Worm (Caenorhabditis elegans): Measurements from ENCODE around the gene R09H10.6.

The R09H10.6 gene

DNA sequence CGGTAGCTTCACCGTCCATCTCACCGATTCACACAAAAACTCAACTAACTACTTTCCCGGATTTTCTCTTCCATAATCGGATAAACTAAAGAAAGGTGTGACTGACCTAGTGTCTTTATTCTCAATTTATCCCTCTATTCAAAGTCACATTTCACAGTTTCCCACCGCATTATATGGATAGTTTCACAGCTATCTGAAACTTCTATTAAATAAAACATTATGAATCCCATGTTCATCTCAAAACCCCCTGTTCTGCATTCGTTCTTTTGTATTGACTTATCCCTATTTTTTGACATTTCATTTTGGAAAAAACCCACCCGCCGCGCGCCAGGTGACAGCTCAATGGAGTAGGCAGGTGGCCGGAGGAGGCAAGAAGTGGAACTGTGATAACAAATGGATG, 40.6 kb upstream of the R09H10.6 start:
- TF ChIP-seq B0035.1 (tag; optimal IDR thresholded peaks at IDR 0.05) (no peak), attf-6 (GFP tag; IDR thresholded peaks at IDR 0.05) (no peak)

- TF ChIP-seq Y79H2A.3 (GFP tag; conservative IDR thresholded peaks at IDR 0.05) (no peak), ztf-3 (GFP tag; optimal IDR thresholded peaks at IDR 0.05) (no peak), lag-1 (GFP tag; IDR thresholded peaks at IDR 0.05) (no peak), lin-26 (GFP tag; IDR thresholded peaks at IDR 0.05) (no peak), ztf-25 (GFP tag; IDR thresholded peaks at IDR 0.05) (no peak), C17E4.6 (GFP tag; IDR thresholded peaks at IDR 0.05) (no peak), him-1 (tag; optimal IDR thresholded peaks at IDR 0.05) (no peak), snpc-1.3 (tag; optimal IDR thresholded peaks at IDR 0.05; ENCODE audit: insufficient read depth) (no peak), egl-44 (GFP tag; IDR thresholded peaks at IDR 0.05) (no peak), nhr-120 (GFP tag; IDR thresholded peaks at IDR 0.05) (no peak), atf-7 (tag; optimal IDR thresholded peaks at IDR 0.05) (no peak), attf-6 (GFP tag; IDR thresholded peaks at IDR 0.05) (no peak), ceh-40 (GFP tag; IDR thresholded peaks at IDR 0.05) (no peak), ets-4 (GFP tag; optimal IDR thresholded peaks at IDR 0.05) (no peak), nhr-80 (tag; optimal IDR thresholded peaks at IDR 0.05) (no peak)
Observed at ce11 chrIV:10570065-10570464, 38.3 kb upstream of the R09H10.6 start.

DNA sequence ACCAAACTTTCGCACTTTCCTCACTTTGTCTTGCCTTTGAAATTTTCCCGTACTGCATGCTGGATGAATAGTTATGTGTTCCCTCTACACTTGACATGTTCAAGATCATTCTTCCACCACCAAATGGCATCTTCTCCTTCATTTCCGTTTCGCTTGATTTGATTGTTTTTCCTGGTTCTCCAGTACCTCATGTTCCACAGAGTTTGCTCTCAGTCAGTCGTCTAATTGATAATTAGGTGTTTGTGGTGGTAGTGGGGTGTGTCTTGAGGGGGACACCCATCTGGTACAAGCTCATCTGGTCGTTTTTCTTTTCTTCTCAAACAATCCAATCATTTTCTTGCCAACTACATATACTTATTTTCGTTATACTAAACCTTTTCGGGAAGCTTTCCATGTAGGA, 37.4 kb upstream of the R09H10.6 start:
- TF ChIP-seq hmg-1.2 (GFP tag; IDR thresholded peaks at IDR 0.05) (no peak), madf-3 (GFP tag; IDR thresholded peaks at IDR 0.05) (no peak), die-1 (tag; optimal IDR thresholded peaks at IDR 0.05) (no peak), ceh-100 (GFP tag; IDR thresholded peaks at IDR 0.05) (no peak), dox-1 (GFP tag; IDR thresholded peaks at IDR 0.05) (no peak), F33H1.4 (GFP tag; IDR thresholded peaks at IDR 0.05) (no peak), K12H6.12 (tag; optimal IDR thresholded peaks at IDR 0.05) (no peak), ceh-79 (tag; optimal IDR thresholded peaks at IDR 0.05) (no peak), hmg-20 (GFP tag; IDR thresholded peaks at IDR 0.05) (no peak), madf-6 (GFP tag; IDR thresholded peaks at IDR 0.05) (no peak)

- TF ChIP-seq attf-3 (GFP tag; conservative IDR thresholded peaks at IDR 0.05) (no peak), madf-8 (GFP tag; conservative IDR thresholded peaks at IDR 0.05) (no peak), Y53G8AR.9 (GFP tag; conservative IDR thresholded peaks at IDR 0.05) (no peak), hmg-1.2 (GFP tag; IDR thresholded peaks at IDR 0.05) (no peak), Y95B8A.8 (GFP tag; IDR thresholded peaks at IDR 0.05) (no peak), lir-1 (GFP tag; conservative IDR thresholded peaks at IDR 0.05) (no peak)
Observed at ce11 chrIV:10573471-10573870, 34.9 kb upstream of the R09H10.6 start.

DNA sequence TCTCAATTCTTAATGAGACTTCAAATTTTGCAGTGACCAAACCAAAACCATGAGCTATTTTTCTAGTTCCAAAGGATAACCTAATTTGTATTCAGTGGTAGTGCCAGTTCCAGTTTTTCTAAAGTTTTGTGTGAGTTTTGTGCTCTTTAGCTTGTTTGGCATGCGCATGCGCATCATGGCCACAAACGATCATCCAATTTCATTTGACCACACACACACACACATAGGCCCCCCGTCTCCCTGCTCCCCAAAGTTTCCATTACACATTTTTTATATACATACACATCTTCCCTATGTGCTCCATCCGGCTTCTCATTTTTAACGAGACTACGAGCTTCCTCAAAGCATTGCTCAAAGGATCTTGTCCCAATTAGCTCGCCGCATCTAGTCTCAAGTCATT, 33.9 kb upstream of the R09H10.6 start:
- TF ChIP-seq hmg-20 (GFP tag; IDR thresholded peaks at IDR 0.05) (no peak), unc-130 (GFP tag; optimal IDR thresholded peaks at IDR 0.05) (no peak), dpff-1 (tag; optimal IDR thresholded peaks at IDR 0.05) (no peak)

DNA sequence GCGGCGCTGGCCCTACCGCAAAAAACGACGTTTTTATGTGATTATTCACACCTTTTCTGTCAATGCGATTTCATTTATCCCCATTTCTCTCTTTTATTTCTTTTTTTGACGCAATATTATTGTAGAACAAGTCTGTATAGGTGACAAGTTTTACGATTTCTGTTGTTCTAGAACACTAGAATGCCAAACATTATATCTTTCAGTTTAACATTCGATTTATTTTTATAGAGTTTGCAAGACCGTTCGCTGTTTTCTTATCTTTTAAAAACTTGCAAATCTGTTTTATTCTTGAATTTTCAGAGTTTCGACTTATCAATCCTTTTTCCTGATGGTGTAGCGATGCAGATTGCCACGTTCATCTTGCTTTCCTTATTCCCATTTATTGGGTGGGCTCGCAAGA, 32.3 kb upstream of the R09H10.6 start, which contains the start of gene efn-2:
Gene efn-2 (plus strand): TSS at position 301 of the 400 bp plus-strand sequence.
- TF ChIP-seq ets-4 (GFP tag; optimal IDR thresholded peaks at IDR 0.05): no peak
